Fruit fly (Drosophila melanogaster) whole organism, wandering third instar larva: ENCODE results near the gene Mpi.
A peak's percentile ranks its signal among the peaks of the same experiment; 100 is the strongest.

ENCODE experiments used
- Abd-B ChIP-seq: fragments of >200 bp; optimal IDR thresholded peaks from 2 replicates; lab custom pipeline; 2017; ENCODE audit warnings: missing biosample characterization, missing genetic modification characterization
- CG32264 ChIP-seq: fragments of 200-800 bp; sonication (Bioruptor generic); optimal IDR thresholded peaks from 2 replicates; lab custom pipeline; 2016; ENCODE audit warnings: missing biosample characterization, missing genetic modification characterization
- CG9705 ChIP-seq: fragments of 200-800 bp; sonication (Bioruptor generic); optimal IDR thresholded peaks from 2 replicates; lab custom pipeline; 2018; ENCODE audit warnings: missing biosample characterization, mild to moderate bottlenecking, missing genetic modification characterization
- CrebA ChIP-seq: fragments of 200-800 bp; sonication (Bioruptor generic); optimal IDR thresholded peaks from 2 replicates; lab custom pipeline; 2016; ENCODE audit warnings: missing biosample characterization, mild to moderate bottlenecking, missing genetic modification characterization, borderline replicate concordance
- Dfd ChIP-seq: fragments of >200 bp; optimal IDR thresholded peaks from 2 replicates; lab custom pipeline; 2017; ENCODE audit warnings: missing biosample characterization, missing genetic modification characterization
- Dif ChIP-seq: fragments of 200-275, 200-300 bp; sonication (Bioruptor generic); optimal IDR thresholded peaks from 2 replicates; lab custom pipeline; 2018; ENCODE audit warnings: missing biosample characterization, missing genetic modification characterization; ENCODE audit not compliant: partially characterized antibody
- GATAd ChIP-seq: sonication (Bioruptor generic); optimal IDR thresholded peaks from 2 replicates; lab custom pipeline; 2016; ENCODE audit warnings: missing biosample characterization, missing genetic modification characterization
- HLH106 ChIP-seq: fragments of 200-800 bp; optimal IDR thresholded peaks from 3 replicates; lab custom pipeline; 2019; ENCODE audit warnings: missing biosample characterization, mild to moderate bottlenecking, missing genetic modification characterization, moderate library complexity
- Hr78 ChIP-seq: fragments of >200 bp; optimal IDR thresholded peaks from 2 replicates; lab custom pipeline; 2017; ENCODE audit warnings: missing biosample characterization, missing genetic modification characterization
- Hr83 ChIP-seq: fragments of 200-300 bp; sonication (Bioruptor generic); optimal IDR thresholded peaks from 2 replicates; lab custom pipeline; 2016; ENCODE audit warnings: missing biosample characterization, mild to moderate bottlenecking, missing genetic modification characterization, moderate library complexity; ENCODE audit not compliant: poor library complexity, severe bottlenecking
- Jra ChIP-seq: sonication (Bioruptor generic); optimal IDR thresholded peaks from 2 replicates; lab custom pipeline; 2016; ENCODE audit warnings: missing biosample characterization, missing genetic modification characterization
- Mio ChIP-seq: sonication (Bioruptor generic); optimal IDR thresholded peaks from 2 replicates; lab custom pipeline; 2016; ENCODE audit warnings: missing biosample characterization, missing genetic modification characterization
- Myc ChIP-seq: fragments of >200 bp; optimal IDR thresholded peaks from 2 replicates; lab custom pipeline; 2017
- N ChIP-seq: fragments of >200 bp; optimal IDR thresholded peaks from 2 replicates; lab custom pipeline; 2018; ENCODE audit warnings: missing biosample characterization, missing external identifiers, missing genetic modification characterization
- OdsH ChIP-seq: fragments of 200-800 bp; sonication (Bioruptor generic); optimal IDR thresholded peaks from 2 replicates; lab custom pipeline; 2016; ENCODE audit warnings: missing biosample characterization, mild to moderate bottlenecking, missing genetic modification characterization
- Rel ChIP-seq, 2 experiments: fragments of 200-800 bp; sonication (Bioruptor generic) in 1 of 2; optimal IDR thresholded peaks; 2 replicates in 1 of 2; 3 replicates in 1 of 2; lab custom pipeline; 2016 to 2019; ENCODE audit warnings: mild to moderate bottlenecking in 2 of 2, missing biosample characterization in 2 of 2, missing genetic modification characterization in 2 of 2, moderate library complexity in 1 of 2
- Sp1 ChIP-seq: fragments of 200-800 bp; sonication (Bioruptor generic); optimal IDR thresholded peaks from 3 replicates; lab custom pipeline; 2019; ENCODE audit warnings: missing biosample characterization, mild to moderate bottlenecking, missing genetic modification characterization, moderate library complexity
- Vsx2 ChIP-seq: fragments of 200-300, 225-300 bp; sonication (Bioruptor generic); optimal IDR thresholded peaks from 2 replicates; lab custom pipeline; 2018; ENCODE audit warnings: missing biosample characterization, missing genetic modification characterization; ENCODE audit not compliant: partially characterized antibody
- br ChIP-seq: fragments of 200-800 bp; sonication (Bioruptor generic); optimal IDR thresholded peaks from 2 replicates; lab custom pipeline; 2016; ENCODE audit warnings: missing biosample characterization, missing genetic modification characterization
- brk ChIP-seq: fragments of 200-800 bp; sonication (Bioruptor generic); optimal IDR thresholded peaks from 2 replicates; lab custom pipeline; 2016; ENCODE audit warnings: missing biosample characterization, mild to moderate bottlenecking, missing genetic modification characterization
- dl ChIP-seq, 2 experiments: fragments of 175-275, 200-275 bp in 1 of 2; fragments of 200-275 bp in 1 of 2; sonication (Bioruptor generic); optimal IDR thresholded peaks; lab custom pipeline; 2018; ENCODE audit warnings: mild to moderate bottlenecking in 2 of 2, missing biosample characterization in 2 of 2, missing genetic modification characterization in 2 of 2, moderate library complexity in 2 of 2; ENCODE audit not compliant: partially characterized antibody in 2 of 2, insufficient read depth in 1 of 2
- ey ChIP-seq: fragments of 200-800 bp; sonication (Bioruptor generic); optimal IDR thresholded peaks from 2 replicates; lab custom pipeline; 2016; ENCODE audit warnings: missing biosample characterization, missing genetic modification characterization
- fru ChIP-seq: fragments of 200-800 bp; sonication (Bioruptor generic); optimal IDR thresholded peaks from 3 replicates; lab custom pipeline; 2016; ENCODE audit warnings: missing biosample characterization, mild to moderate bottlenecking, missing genetic modification characterization
- h ChIP-seq: fragments of 200-800 bp; sonication (Bioruptor generic); optimal IDR thresholded peaks from 3 replicates; lab custom pipeline; 2016; ENCODE audit warnings: missing biosample characterization, mild to moderate bottlenecking, missing genetic modification characterization
- jim ChIP-seq: fragments of 175-275, 200-325 bp; sonication (Bioruptor generic); optimal IDR thresholded peaks from 2 replicates; lab custom pipeline; 2016; ENCODE audit warnings: missing biosample characterization, mild to moderate bottlenecking, missing genetic modification characterization
- lola ChIP-seq: fragments of >200 bp; optimal IDR thresholded peaks from 2 replicates; lab custom pipeline; 2017; ENCODE audit warnings: missing biosample characterization, missing genetic modification characterization
- pan ChIP-seq: fragments of >200 bp; optimal IDR thresholded peaks from 2 replicates; lab custom pipeline; 2017
- rgr ChIP-seq: fragments of 200-800 bp; sonication (Bioruptor generic); optimal IDR thresholded peaks from 3 replicates; lab custom pipeline; 2016; ENCODE audit warnings: missing biosample characterization, mild to moderate bottlenecking, missing genetic modification characterization
- sage ChIP-seq: fragments of 200-800 bp; sonication (Bioruptor generic); optimal IDR thresholded peaks from 2 replicates; lab custom pipeline; 2016; ENCODE audit warnings: missing biosample characterization, mild to moderate bottlenecking, missing genetic modification characterization
- sv ChIP-seq: fragments of 200-800 bp; sonication (Bioruptor generic); optimal IDR thresholded peaks from 3 replicates; lab custom pipeline; 2016; ENCODE audit warnings: missing biosample characterization, missing genetic modification characterization
- tai ChIP-seq: sonication (Bioruptor generic); optimal IDR thresholded peaks from 2 replicates; lab custom pipeline; 2016; ENCODE audit warnings: missing biosample characterization, missing genetic modification characterization
- woc ChIP-seq: sonication (Bioruptor generic); optimal IDR thresholded peaks from 2 replicates; lab custom pipeline; 2016; ENCODE audit warnings: missing biosample characterization, mild to moderate bottlenecking, missing genetic modification characterization

Gene Mpi

DNA sequence ATGACTTTTGCATAAGTTTGCCTTT lies 11.7 kb upstream of the Mpi start, which contains the start of gene PpD3:
TSS of gene PpD3 (plus strand) at position 1 of the 25 bp plus-strand sequence.
- TF ChIP-seq Hr83 (GFP tag; lab: Kevin White, UChicago), result no peak
- no peak for TF ChIP-seq GATAd (GFP tag; lab: Kevin White, UChicago)
- TF ChIP-seq Abd-B (GFP tag; lab: Kevin White, UChicago), result no peak
- no peak for TF ChIP-seq Dfd (GFP tag; lab: Kevin White, UChicago)
- TF ChIP-seq fru (GFP tag; lab: Kevin White, UChicago), result no peak
- TF ChIP-seq ey (GFP tag; lab: Kevin White, UChicago), result no peak
- TF ChIP-seq Dif (GFP tag; lab: Kevin White, UChicago), result no peak
- no peak for TF ChIP-seq CG9705 (GFP tag; lab: Kevin White, UChicago)
- TF ChIP-seq Jra (GFP tag; lab: Kevin White, UChicago), result no peak
- no peak for TF ChIP-seq h (GFP tag; lab: Kevin White, UChicago)
- no peak for TF ChIP-seq Vsx2 (GFP tag; lab: Kevin White, UChicago)
- no peak for TF ChIP-seq dl (GFP tag; optimal IDR thresholded peaks at IDR 0.05; lab: Kevin White, UChicago; ENCODE audit: insufficient read depth in 1 of 2, partially characterized antibody in 2 of 2)
- TF ChIP-seq brk (GFP tag; lab: Kevin White, UChicago), result no peak
- TF ChIP-seq HLH106 (tag; lab: Kevin White, UChicago), result no peak
- TF ChIP-seq sage (GFP tag; lab: Kevin White, UChicago), result no peak
- TF ChIP-seq Rel (GFP tag; optimal IDR thresholded peaks at IDR 0.05; lab: Kevin White, UChicago), result no peak
- no peak for TF ChIP-seq Rel (tag; optimal IDR thresholded peaks at IDR 0.05; lab: Kevin White, UChicago)

DNA sequence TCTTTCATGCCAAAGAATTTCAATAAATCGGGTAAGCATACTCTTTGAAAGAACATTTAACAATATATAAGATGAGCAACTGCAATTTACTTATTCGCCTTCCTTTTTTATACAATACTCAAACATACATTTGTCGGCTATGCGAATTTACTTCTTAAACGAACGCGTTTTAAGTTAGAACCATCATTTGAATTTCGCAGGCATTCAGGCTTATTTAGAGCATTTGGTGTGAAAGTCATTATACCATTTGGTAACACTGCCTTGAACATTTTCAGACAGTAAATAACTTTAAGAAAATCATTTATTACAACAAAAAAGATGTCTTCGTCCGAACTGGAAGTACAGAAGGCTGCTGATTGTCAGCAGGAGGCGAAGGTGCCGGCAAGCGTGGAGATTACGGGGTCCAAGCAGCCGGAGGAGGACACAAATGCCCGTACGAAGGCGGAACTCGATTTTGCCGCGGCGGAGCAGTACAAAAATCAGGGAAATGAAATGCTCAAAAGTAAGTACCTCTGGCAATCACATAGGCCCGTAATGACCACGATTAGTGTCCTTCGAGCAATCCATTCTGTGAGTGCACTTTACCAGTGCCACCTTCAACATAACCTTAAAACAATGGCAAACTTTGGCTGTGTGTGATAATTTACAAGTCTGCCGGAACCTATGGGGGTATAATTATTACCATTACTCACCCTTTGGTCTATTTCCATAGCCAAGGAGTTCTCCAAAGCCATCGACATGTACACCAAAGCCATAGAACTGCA lies 11.3 kb upstream of the Mpi start:
- TF ChIP-seq lola, result no peak
- TF ChIP-seq h (GFP tag; lab: Kevin White, UChicago), result no peak
- TF ChIP-seq Sp1 (GFP tag; lab: Kevin White, UChicago), result no peak
- no peak for TF ChIP-seq tai
- no peak for TF ChIP-seq br
- no peak for TF ChIP-seq rgr
- TF ChIP-seq dl (GFP tag; optimal IDR thresholded peaks at IDR 0.05; lab: Kevin White, UChicago; ENCODE audit: insufficient read depth in 1 of 2, partially characterized antibody in 2 of 2), result no peak
- no peak for TF ChIP-seq sv (GFP tag; lab: Kevin White, UChicago)
- no peak for TF ChIP-seq fru (GFP tag; lab: Kevin White, UChicago)
- no peak for TF ChIP-seq Abd-B (GFP tag; lab: Kevin White, UChicago)
- no peak for TF ChIP-seq pan (lab: Kevin White, UChicago)
- no peak for TF ChIP-seq OdsH
- no peak for TF ChIP-seq jim

DNA sequence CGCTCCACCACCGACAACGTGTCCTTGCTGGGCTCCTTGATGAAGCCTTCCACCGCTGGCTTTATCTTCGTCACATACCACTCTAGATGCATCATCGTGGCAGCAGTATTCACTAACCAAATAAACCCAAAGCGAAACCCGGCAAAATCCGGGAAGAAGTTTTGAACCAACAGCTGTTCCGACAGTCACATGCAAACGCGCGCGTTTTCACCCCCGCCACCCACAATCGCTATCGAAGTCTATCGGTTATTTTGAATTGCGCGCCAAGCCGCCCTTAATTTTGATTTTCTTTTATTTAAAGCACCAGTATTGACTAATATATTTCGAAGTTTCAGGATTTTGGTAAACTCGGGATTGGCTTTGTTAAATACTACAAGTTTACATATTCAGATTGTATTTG lies 4.9 kb upstream of the Mpi start, which contains the start of gene Tti1:
TSS of gene Tti1 (minus strand) at position 200 of the 400 bp plus-strand sequence.
- TF ChIP-seq CG32264 (GFP tag; lab: Kevin White, UChicago) (no peak), sage (GFP tag; lab: Kevin White, UChicago) (no peak), Mio (GFP tag; lab: Kevin White, UChicago) (no peak), Hr78 (no peak), CG9705 (GFP tag; lab: Kevin White, UChicago) (no peak), Rel (GFP tag; optimal IDR thresholded peaks at IDR 0.05; lab: Kevin White, UChicago) (no peak), Rel (tag; optimal IDR thresholded peaks at IDR 0.05; lab: Kevin White, UChicago) (no peak), CrebA (GFP tag; lab: Kevin White, UChicago) (no peak), rgr (no peak), Vsx2 (GFP tag; lab: Kevin White, UChicago) (no peak), tai (no peak), woc (no peak), jim (no peak), Hr83 (GFP tag; lab: Kevin White, UChicago) (no peak), Abd-B (GFP tag; lab: Kevin White, UChicago) (no peak), pan (lab: Kevin White, UChicago) (no peak), fru (GFP tag; lab: Kevin White, UChicago) (no peak), OdsH (no peak), N (no peak)

DNA sequence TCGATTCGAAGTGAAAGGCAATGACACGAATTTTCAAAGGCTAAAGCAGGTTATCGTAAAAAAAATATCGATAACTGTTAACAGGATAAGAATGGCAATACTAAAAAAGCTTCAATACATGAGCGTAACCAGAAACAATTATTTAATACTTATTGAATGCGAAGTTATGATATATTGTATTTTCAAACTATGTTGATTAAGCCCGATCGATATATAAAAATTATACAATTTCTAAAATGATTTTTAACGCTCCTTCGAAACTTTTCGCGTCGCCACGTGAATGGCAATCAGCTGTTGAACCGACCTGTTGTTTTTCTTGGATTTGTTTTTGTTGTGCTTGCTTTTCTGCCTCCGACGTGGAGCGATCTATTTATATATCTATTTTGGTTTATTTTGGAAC lies 3.2 kb upstream of the Mpi start, which contains the start of the genes Alg12 and Rpt3R:
TSS of gene Alg12 (plus strand) at position 305 of the 400 bp plus-strand sequence.
TSS of gene Rpt3R (minus strand) at position 324 of the 400 bp plus-strand sequence.
- TF ChIP-seq sage (GFP tag; lab: Kevin White, UChicago), result no peak
- peak; percentile 8 for TF ChIP-seq Myc (lab: Kevin White, UChicago)
